Worm (Caenorhabditis elegans) whole organism, L1 larva: Measurements from ENCODE around the gene R04B5.5.
"Not testable (repeated sequence)": the region's sequence is repeated elsewhere in the genome, so short reads cannot be mapped to it uniquely, and the experiment has no call there.

Source experiments
- blmp-1 ChIP-seq: fragments of 150-350 bp; optimal IDR thresholded peaks from 2 replicates; lab custom pipeline; 2014; ENCODE audit warnings: missing biosample characterization, missing genetic modification characterization
- hlh-17 ChIP-seq: fragments of 200-800 bp; sonication (Bioruptor generic); optimal IDR thresholded peaks from 2 replicates; lab custom pipeline; 2018; ENCODE audit warnings: missing genetic modification characterization, mild to moderate bottlenecking, missing compliant biosample characterization, moderate library complexity, borderline replicate concordance
- lin-39 ChIP-seq: fragments of 150-350 bp; optimal IDR thresholded peaks from 2 replicates; lab custom pipeline; 2014; ENCODE audit warnings: missing biosample characterization, missing genetic modification reagents, missing genetic modification characterization
- mep-1 ChIP-seq: fragments of 150-350 bp; optimal IDR thresholded peaks from 2 replicates; lab custom pipeline; 2014; ENCODE audit warnings: missing biosample characterization, missing genetic modification characterization
- nhr-20 ChIP-seq: sonication (generic microtip); optimal IDR thresholded peaks from 2 replicates; lab custom pipeline; 2016; ENCODE audit warnings: mild to moderate bottlenecking, missing genetic modification characterization, missing compliant biosample characterization
- nhr-76 ChIP-seq: sonication (generic microtip); optimal IDR thresholded peaks from 2 replicates; lab custom pipeline; 2017; ENCODE audit warnings: missing biosample characterization, missing genetic modification characterization
- skn-1 ChIP-seq: fragments of 150-350 bp; optimal IDR thresholded peaks from 2 replicates; lab custom pipeline; 2014; ENCODE audit warnings: missing biosample characterization, missing genetic modification characterization
- unc-98 ChIP-seq: fragments of 200-800 bp; sonication (Bioruptor generic); IDR thresholded peaks from 2 replicates; pipeline ENCODE4 v1.3.6; 2022; ENCODE audit warnings: missing genetic modification characterization, missing compliant biosample characterization
- xbp-1 ChIP-seq: sonication (generic microtip); optimal IDR thresholded peaks from 2 replicates; lab custom pipeline; 2016; ENCODE audit warnings: missing genetic modification characterization, missing compliant biosample characterization
- zag-1 ChIP-seq: fragments of 150-350 bp; optimal IDR thresholded peaks from 2 replicates; lab custom pipeline; 2014; ENCODE audit warnings: missing biosample characterization, missing genetic modification characterization

- TF ChIP-seq zag-1 (tag; lab: Kevin White, UChicago); skn-1 (tag; lab: Kevin White, UChicago); hlh-17; xbp-1 (tag; lab: Kevin White, UChicago); mep-1 (tag; lab: Kevin White, UChicago); lin-39; blmp-1 (tag; lab: Kevin White, UChicago); unc-98 (GFP tag; lab: Robert Waterston, UW); nhr-20 (tag; lab: Kevin White, UChicago); nhr-76 (tag; lab: Kevin White, UChicago): not testable (repeated sequence)
These were observed 38.0 kb upstream of the R04B5.5 start for ce11 chrV:10049192-10049816.
